Fruit fly (Drosophila melanogaster): ENCODE measurements around the gene NUCB1.

The NUCB1 gene

DNA sequence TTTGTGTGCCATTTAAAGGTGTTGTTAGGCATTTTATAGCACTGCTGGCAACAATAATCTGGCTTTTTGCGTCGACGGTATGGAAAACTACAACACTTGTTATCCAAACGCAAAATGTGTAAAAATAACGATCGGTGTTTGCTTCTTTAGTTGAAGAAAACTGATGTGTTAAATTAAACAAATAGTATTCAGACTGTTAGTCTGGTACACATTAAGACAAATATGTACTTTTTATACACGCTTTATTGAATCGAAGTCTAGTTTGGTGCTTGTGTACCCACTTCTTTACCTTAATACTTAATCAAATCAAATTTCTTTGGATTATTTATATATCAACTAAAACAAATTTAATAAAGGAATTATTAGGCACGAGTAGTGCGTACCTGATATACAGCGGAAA is 10.6 kb downstream of the NUCB1 start (continued):
- TF ChIP-seq CG42726 (GFP tag; IDR thresholded peaks at IDR 0.05; ENCODE audit: partially characterized antibody) (no peak), Atf-2 (GFP tag; optimal IDR thresholded peaks at IDR 0.05) (no peak), CG4424 (GFP tag; optimal IDR thresholded peaks at IDR 0.05) (no peak), pnt (GFP tag; optimal IDR thresholded peaks at IDR 0.05) (no peak), CG8765 (GFP tag; IDR thresholded peaks at IDR 0.05) (no peak), lov (optimal IDR thresholded peaks at IDR 0.05) (no peak), lov (GFP tag; IDR thresholded peaks at IDR 0.05) (no peak), CG31224 (GFP tag; IDR thresholded peaks at IDR 0.05) (no peak), pros (GFP tag; optimal IDR thresholded peaks at IDR 0.05) (no peak), CG4730 (GFP tag; IDR thresholded peaks at IDR 0.05) (no peak), CG7928 (GFP tag; optimal IDR thresholded peaks at IDR 0.05) (no peak), ci (GFP tag; IDR thresholded peaks at IDR 0.05) (no peak), CG15514 (GFP tag; optimal IDR thresholded peaks at IDR 0.05) (peak; percentile 41), al (GFP tag; IDR thresholded peaks at IDR 0.05) (no peak), ara (GFP tag; IDR thresholded peaks at IDR 0.05) (no peak), tap (tag; optimal IDR thresholded peaks at IDR 0.05) (no peak), ranshi (GFP tag; IDR thresholded peaks at IDR 0.05) (no peak), tx (GFP tag; optimal IDR thresholded peaks at IDR 0.05) (no peak), PHDP (tag; optimal IDR thresholded peaks at IDR 0.05) (no peak), BtbVII (GFP tag; optimal IDR thresholded peaks at IDR 0.05) (peak; percentile 79), CG17361 (GFP tag; IDR thresholded peaks at IDR 0.05) (no peak), Stat92E (GFP tag; optimal IDR thresholded peaks at IDR 0.05) (no peak), ATbp (GFP tag; optimal IDR thresholded peaks at IDR 0.05) (no peak), fu2 (GFP tag; optimal IDR thresholded peaks at IDR 0.05) (no peak), bigmax (GFP tag; optimal IDR thresholded peaks at IDR 0.05) (no peak), CG15479 (GFP tag; optimal IDR thresholded peaks at IDR 0.05) (no peak), Ada2b (GFP tag; IDR thresholded peaks at IDR 0.05) (no peak), scrt (GFP tag; optimal IDR thresholded peaks at IDR 0.05) (no peak), gsb (GFP tag; IDR thresholded peaks at IDR 0.05) (no peak), CG12155 (GFP tag; optimal IDR thresholded peaks at IDR 0.05) (no peak), lmd (GFP tag; IDR thresholded peaks at IDR 0.05) (no peak), CG11696 (GFP tag; IDR thresholded peaks at IDR 0.05) (no peak), ash1 (GFP tag; optimal IDR thresholded peaks at IDR 0.05) (peak; percentile 18), stc (GFP tag; IDR thresholded peaks at IDR 0.05) (no peak), CG17829 (tag; optimal IDR thresholded peaks at IDR 0.05) (no peak), CG6765 (GFP tag; optimal IDR thresholded peaks at IDR 0.05) (peak; percentile 66), CoRest (tag; optimal IDR thresholded peaks at IDR 0.05) (no peak), YL-1 (GFP tag; optimal IDR thresholded peaks at IDR 0.05) (no peak), CG10565 (GFP tag; optimal IDR thresholded peaks at IDR 0.05) (no peak), en (GFP tag; optimal IDR thresholded peaks at IDR 0.05) (no peak), CG11247 (GFP tag; IDR thresholded peaks at IDR 0.05) (peak; percentile 49; the same call in 1 of the 2 replicates), CG2120 (GFP tag; optimal IDR thresholded peaks at IDR 0.05) (peak; percentile 62), CG9727 (GFP tag; optimal IDR thresholded peaks at IDR 0.05) (peak; percentile 7), Med (GFP tag) (no peak), D19B (GFP tag; optimal IDR thresholded peaks at IDR 0.05) (peak; percentile 39), lab (GFP tag; optimal IDR thresholded peaks at IDR 0.05) (peak; percentile 94), CG9817 (tag; optimal IDR thresholded peaks at IDR 0.05) (peak; percentile 42), wor (GFP tag; IDR thresholded peaks at IDR 0.05) (no peak), Dbx (GFP tag; IDR thresholded peaks at IDR 0.05) (0 out of 3 replicates have a peak, but pooled peaks have one; percentile 47), org-1 (GFP tag; optimal IDR thresholded peaks at IDR 0.05) (peak; percentile 12), CG18262 (tag; optimal IDR thresholded peaks at IDR 0.05) (no peak), Trl (optimal IDR thresholded peaks at IDR 0.05) (no peak), Trl (GFP tag; optimal IDR thresholded peaks at IDR 0.05) (no peak)

Measured in whole organism, embryonic.